Fruit fly (Drosophila melanogaster) whole organism, embryonic: ENCODE measurements around the gene Cp16.

ENCODE experiments used
- ATbp ChIP-seq: fragments of 200-800 bp; sonication (Bioruptor generic); optimal IDR thresholded peaks from 2 replicates; lab custom pipeline; 2017; ENCODE audit warnings: missing biosample characterization, mild to moderate bottlenecking, missing genetic modification characterization, missing genetic modification reagents
- Bgb ChIP-seq: fragments of 200-800 bp; sonication (Bioruptor generic); IDR thresholded peaks from 2 replicates; pipeline ENCODE4 v1.3.6; 2022; ENCODE audit warnings: missing biosample characterization, missing genetic modification characterization; ENCODE audit not compliant: partially characterized antibody
- CG11696 ChIP-seq: fragments of 200-800 bp; sonication (Bioruptor generic); IDR thresholded peaks from 2 replicates; pipeline ENCODE4 v1.3.6; 2022; ENCODE audit warnings: missing biosample characterization, missing genetic modification characterization
- CG12071 ChIP-seq: fragments of 200-800 bp; sonication (Bioruptor generic); optimal IDR thresholded peaks from 3 replicates; lab custom pipeline; 2018; ENCODE audit warnings: missing biosample characterization, mild to moderate bottlenecking, missing genetic modification characterization
- CG13123 ChIP-seq: fragments of 200-800 bp; sonication (Bioruptor generic); optimal IDR thresholded peaks from 2 replicates; lab custom pipeline; 2016; ENCODE audit warnings: missing biosample characterization, missing genetic modification characterization
- CG14860 ChIP-seq: fragments of 200-800 bp; sonication (Bioruptor generic); IDR thresholded peaks from 3 replicates; pipeline ENCODE4 v1.3.6; 2022; ENCODE audit warnings: missing biosample characterization, missing genetic modification characterization; ENCODE audit not compliant: partially characterized antibody
- CG15269 ChIP-seq: fragments of 200-800 bp; sonication (Bioruptor generic); optimal IDR thresholded peaks from 2 replicates; lab custom pipeline; 2018; ENCODE audit warnings: missing biosample characterization, mild to moderate bottlenecking, missing genetic modification characterization, moderate library complexity
- CG17385 ChIP-seq: fragments of 200-800 bp; sonication (Bioruptor generic); optimal IDR thresholded peaks from 3 replicates; lab custom pipeline; 2018; ENCODE audit warnings: missing biosample characterization, mild to moderate bottlenecking, missing genetic modification characterization
- CG2712 ChIP-seq: fragments of 200-800 bp; optimal IDR thresholded peaks from 3 replicates; lab custom pipeline; 2019; ENCODE audit warnings: missing biosample characterization, mild to moderate bottlenecking, missing genetic modification characterization, moderate library complexity
- CG30020 ChIP-seq: fragments of 200-800 bp; optimal IDR thresholded peaks from 2 replicates; lab custom pipeline; 2019; ENCODE audit warnings: missing biosample characterization, mild to moderate bottlenecking, missing genetic modification characterization, moderate library complexity
- CG42726 ChIP-seq: fragments of 200-800 bp; sonication (Bioruptor generic); IDR thresholded peaks from 2 replicates; pipeline ENCODE4 v1.3.6; 2022; ENCODE audit warnings: missing biosample characterization, missing genetic modification characterization; ENCODE audit not compliant: partially characterized antibody
- CG4328 ChIP-seq: fragments of 200-800 bp; sonication (Bioruptor generic); optimal IDR thresholded peaks from 3 replicates; lab custom pipeline; 2017; ENCODE audit warnings: missing biosample characterization, missing genetic modification reagents, missing genetic modification characterization
- CG4360 ChIP-seq: fragments of 200-800 bp; sonication (Bioruptor generic); IDR thresholded peaks from 2 replicates; pipeline ENCODE4 v1.3.6; 2022; ENCODE audit warnings: missing biosample characterization, missing genetic modification characterization
- CG4730 ChIP-seq: fragments of 200-800 bp; sonication (Bioruptor generic); IDR thresholded peaks from 2 replicates; pipeline ENCODE4 v1.3.6; 2022; ENCODE audit warnings: missing biosample characterization, missing genetic modification characterization
- CG6254 ChIP-seq: fragments of 200-800 bp; sonication (Bioruptor generic); optimal IDR thresholded peaks from 3 replicates; lab custom pipeline; 2017; ENCODE audit warnings: mild to moderate bottlenecking, missing biosample characterization, missing genetic modification reagents, missing genetic modification characterization
- CG7786 ChIP-seq: fragments of 200-800 bp; sonication (Bioruptor generic); optimal IDR thresholded peaks from 2 replicates; lab custom pipeline; 2016; ENCODE audit warnings: missing biosample characterization, missing genetic modification characterization
- CG7928 ChIP-seq: fragments of 200-800 bp; sonication (Bioruptor generic); optimal IDR thresholded peaks from 2 replicates; lab custom pipeline; 2017; ENCODE audit warnings: missing biosample characterization, mild to moderate bottlenecking, missing genetic modification characterization
- CG8281 ChIP-seq: fragments of 200-800 bp; sonication (Bioruptor generic); optimal IDR thresholded peaks from 2 replicates; lab custom pipeline; 2018; ENCODE audit warnings: missing biosample characterization, mild to moderate bottlenecking, missing genetic modification characterization, moderate library complexity
- Dbx ChIP-seq: fragments of 200-800 bp; sonication (Bioruptor generic); IDR thresholded peaks from 3 replicates; pipeline ENCODE4 v1.3.6; 2022; ENCODE audit warnings: missing biosample characterization, missing genetic modification characterization
- Elba2 ChIP-seq: fragments of 200-800 bp; sonication (Bioruptor generic); optimal IDR thresholded peaks from 3 replicates; lab custom pipeline; 2016; ENCODE audit warnings: missing biosample characterization, missing genetic modification characterization
- Fer1 ChIP-seq: fragments of 200-800 bp; sonication (Bioruptor generic); optimal IDR thresholded peaks from 2 replicates; lab custom pipeline; 2017; ENCODE audit warnings: missing biosample characterization, mild to moderate bottlenecking, missing genetic modification characterization
- GATAe ChIP-seq: fragments of 200-800 bp; sonication (Bioruptor generic); conservative IDR thresholded peaks from 2 replicates; pipeline ENCODE4 v1.3.6; 2022; ENCODE audit warnings: missing biosample characterization, missing genetic modification characterization
- HHEX ChIP-seq: fragments of 200-800 bp; sonication (Bioruptor generic); optimal IDR thresholded peaks from 3 replicates; lab custom pipeline; 2017; ENCODE audit warnings: missing biosample characterization, mild to moderate bottlenecking, missing genetic modification characterization, missing genetic modification reagents
- HLH4C ChIP-seq: fragments of 200-800 bp; sonication (Bioruptor generic); IDR thresholded peaks from 3 replicates; pipeline ENCODE4 v1.3.6; 2022; ENCODE audit warnings: missing biosample characterization, missing genetic modification characterization; ENCODE audit not compliant: partially characterized antibody
- HLHmδ ChIP-seq: fragments of 200-800 bp; sonication (Bioruptor generic); optimal IDR thresholded peaks from 2 replicates; lab custom pipeline; 2018; ENCODE audit warnings: missing biosample characterization, mild to moderate bottlenecking, missing genetic modification characterization, moderate library complexity
- Max ChIP-seq: fragments of 200-800 bp; sonication (Bioruptor generic); optimal IDR thresholded peaks from 2 replicates; lab custom pipeline; 2016; ENCODE audit warnings: missing biosample characterization, mild to moderate bottlenecking, missing genetic modification characterization
- Med ChIP-seq: fragments of 200-800 bp; sonication (Bioruptor generic); peaks from one replicate; lab custom pipeline; 2016; ENCODE audit warnings: missing biosample characterization, missing genetic modification characterization, mild to moderate bottlenecking, inconsistent platforms, moderate library complexity
- Sry-δ ChIP-seq: fragments of 200-800 bp; sonication (Bioruptor generic); optimal IDR thresholded peaks from 2 replicates; lab custom pipeline; 2016; ENCODE audit warnings: missing biosample characterization, missing genetic modification characterization
- Xbp1 ChIP-seq: fragments of 200-800 bp; sonication (Bioruptor generic); optimal IDR thresholded peaks from 3 replicates; lab custom pipeline; 2016; ENCODE audit warnings: missing biosample characterization, mild to moderate bottlenecking, missing genetic modification characterization
- ase ChIP-seq: fragments of 200-800 bp; sonication (Bioruptor generic); IDR thresholded peaks from 3 replicates; pipeline ENCODE4 v1.3.6; 2022; ENCODE audit warnings: missing biosample characterization, missing genetic modification characterization
- bbx ChIP-seq: fragments of 200-800 bp; sonication (Bioruptor generic); IDR thresholded peaks from 2 replicates; pipeline ENCODE4 v1.3.6; 2022; ENCODE audit warnings: missing biosample characterization, missing genetic modification characterization; ENCODE audit not compliant: partially characterized antibody
- ci ChIP-seq: fragments of 200-800 bp; sonication (Bioruptor generic); IDR thresholded peaks from 3 replicates; pipeline ENCODE4 v1.3.6; 2022; ENCODE audit warnings: missing biosample characterization, missing genetic modification characterization
- en ChIP-seq: fragments of 200-800 bp; sonication (Bioruptor generic); optimal IDR thresholded peaks from 2 replicates; lab custom pipeline; 2016; ENCODE audit warnings: missing biosample characterization, missing genetic modification characterization
- fd64A ChIP-seq: fragments of 200-800 bp; sonication (Bioruptor generic); optimal IDR thresholded peaks from 3 replicates; lab custom pipeline; 2018; ENCODE audit warnings: missing biosample characterization, mild to moderate bottlenecking, missing genetic modification characterization
- her ChIP-seq: fragments of 200-800 bp; sonication (Bioruptor generic); optimal IDR thresholded peaks from 2 replicates; lab custom pipeline; 2016; ENCODE audit warnings: missing biosample characterization, missing genetic modification characterization
- hkb ChIP-seq, 2 experiments: fragments of 200-800 bp in 1 of 2; fragments of >200 bp in 1 of 2; sonication (Bioruptor generic) in 1 of 2; IDR thresholded peaks in 1 of 2; optimal IDR thresholded peaks in 1 of 2; 2 replicates each; pipeline versions ENCODE4 v1.3.6 to Lab custom; 2017 to 2022; ENCODE audit warnings: missing biosample characterization in 1 of 2, missing genetic modification characterization in 1 of 2
- lbe ChIP-seq: fragments of 200-800 bp; sonication (Bioruptor generic); optimal IDR thresholded peaks from 2 replicates; lab custom pipeline; 2016; ENCODE audit warnings: missing biosample characterization, mild to moderate bottlenecking, missing genetic modification characterization
- lov ChIP-seq, 2 experiments: fragments of 200-800 bp in 1 of 2; fragments of >200 bp in 1 of 2; sonication (Bioruptor generic) in 1 of 2; IDR thresholded peaks in 1 of 2; optimal IDR thresholded peaks in 1 of 2; 2 replicates in 1 of 2; 3 replicates in 1 of 2; pipeline versions ENCODE4 v1.3.6 to Lab custom; 2017 to 2022; ENCODE audit warnings: missing biosample characterization in 1 of 2, missing genetic modification characterization in 1 of 2
- mld ChIP-seq: fragments of 200-800 bp; sonication (Bioruptor generic); IDR thresholded peaks from 3 replicates; pipeline ENCODE4 v1.3.6; 2022; ENCODE audit warnings: missing biosample characterization, missing genetic modification characterization; ENCODE audit not compliant: partially characterized antibody
- odd ChIP-seq: fragments of 200-800 bp; sonication (Bioruptor generic); optimal IDR thresholded peaks from 2 replicates; lab custom pipeline; 2017; ENCODE audit warnings: missing biosample characterization, mild to moderate bottlenecking, missing genetic modification characterization
- peb ChIP-seq: fragments of 200-800 bp; sonication (Bioruptor generic); IDR thresholded peaks from 2 replicates; pipeline ENCODE4 v1.3.6; 2022; ENCODE audit warnings: missing biosample characterization, missing genetic modification characterization
- pnt ChIP-seq: fragments of 200-800 bp; sonication (Bioruptor generic); optimal IDR thresholded peaks from 3 replicates; lab custom pipeline; 2016; ENCODE audit warnings: missing biosample characterization, missing genetic modification characterization
- sc ChIP-seq, 3 experiments: fragments of >200 bp in 2 of 3; fragments of 200-800 bp in 1 of 3; sonication (Bioruptor generic) in 1 of 3; optimal IDR thresholded peaks; 2 replicates in 2 of 3; 3 replicates in 1 of 3; lab custom pipeline; 2017; ENCODE audit warnings: mild to moderate bottlenecking in 1 of 3, missing biosample characterization in 1 of 3, missing genetic modification characterization in 1 of 3, missing genetic modification reagents in 1 of 3
- sob ChIP-seq: fragments of 200-800 bp; sonication (Bioruptor generic); IDR thresholded peaks from 2 replicates; pipeline ENCODE4 v1.3.6; 2022; ENCODE audit warnings: missing biosample characterization, missing genetic modification characterization
- tll ChIP-seq, 2 experiments: fragments of 200-800 bp in 1 of 2; fragments of >200 bp in 1 of 2; sonication (Bioruptor generic) in 1 of 2; optimal IDR thresholded peaks; 2 replicates each; lab custom pipeline; 2017 to 2019; ENCODE audit warnings: missing biosample characterization in 2 of 2, missing genetic modification characterization in 2 of 2, mild to moderate bottlenecking in 1 of 2, moderate library complexity in 1 of 2
- tna ChIP-seq: fragments of 200-800 bp; sonication (Bioruptor generic); IDR thresholded peaks from 2 replicates; pipeline ENCODE4 v1.3.6; 2022; ENCODE audit warnings: missing biosample characterization, missing genetic modification characterization; ENCODE audit not compliant: partially characterized antibody
- toy ChIP-seq: fragments of 200-800 bp; sonication (Bioruptor generic); IDR thresholded peaks from 2 replicates; pipeline ENCODE4 v1.3.6; 2022; ENCODE audit warnings: missing biosample characterization, missing genetic modification characterization
- zfh1 ChIP-seq: fragments of 200-800 bp; sonication (Bioruptor generic); IDR thresholded peaks from 3 replicates; pipeline ENCODE4 v1.3.6; 2022; ENCODE audit warnings: missing biosample characterization, missing genetic modification characterization

Cp16 gene

DNA sequence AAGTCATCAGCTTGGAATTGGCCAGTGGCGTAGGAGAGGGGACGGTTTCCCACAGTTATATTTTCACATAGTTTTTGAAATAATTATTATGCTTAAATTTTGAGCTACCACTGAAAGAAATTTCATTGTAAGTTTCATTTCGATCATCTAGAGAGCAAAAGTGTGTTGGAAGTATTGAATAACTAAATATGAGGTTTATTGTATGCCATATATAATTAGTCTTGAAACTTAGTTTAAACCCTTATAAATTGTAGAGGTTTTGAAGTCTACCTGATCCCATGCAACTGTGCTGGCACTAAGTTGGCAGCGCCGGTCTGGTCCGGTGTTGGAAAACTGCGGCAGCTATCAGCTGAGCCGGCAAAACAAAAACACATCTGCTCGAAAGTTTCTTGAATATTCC, 10.6 kb upstream of the Cp16 start, which contains the start of the genes CG32022 and CG6511 (continued):
- TF ChIP-seq CG2712 (tag; lab: Kevin White, UChicago) (peak; percentile 97), CG7928 (GFP tag; lab: Kevin White, UChicago) (peak; percentile 78), Dbx (GFP tag; lab: Robert Waterston, UW) (peak; percentile 97), her (GFP tag; lab: Kevin White, UChicago) (peak; percentile 93), Sry-δ (GFP tag; lab: Kevin White, UChicago) (peak; percentile 73), tll (GFP tag; optimal IDR thresholded peaks at IDR 0.05; lab: Kevin White, UChicago) (peak; percentile 97), HHEX (GFP tag; lab: Kevin White, UChicago) (peak; percentile 96), CG17385 (peak; percentile 92), CG15269 (peak; percentile 97), CG42726 (GFP tag; lab: Robert Waterston, UW) (no peak), Fer1 (peak; percentile 97), CG12071 (peak; percentile 89), CG30020 (tag; lab: Kevin White, UChicago) (peak; percentile 86), lbe (GFP tag; lab: Kevin White, UChicago) (peak; percentile 91), mld (GFP tag; lab: Robert Waterston, UW) (no peak), odd (GFP tag; lab: Kevin White, UChicago) (no peak), CG4730 (GFP tag; lab: Robert Waterston, UW) (peak; percentile 91), CG14860 (GFP tag; lab: Robert Waterston, UW) (no peak), bbx (GFP tag; lab: Robert Waterston, UW) (no peak), hkb (optimal IDR thresholded peaks at IDR 0.05; lab: Kevin White, UChicago) (peak; percentile 48), hkb (GFP tag; IDR thresholded peaks at IDR 0.05; lab: Robert Waterston, UW) (peak; percentile 95), ase (peak; percentile 93), lov (optimal IDR thresholded peaks at IDR 0.05; lab: Kevin White, UChicago) (no peak), lov (GFP tag; IDR thresholded peaks at IDR 0.05; lab: Robert Waterston, UW) (peak; percentile 84; the same call in 2 of the 3 replicates), toy (GFP tag; lab: Robert Waterston, UW) (peak; percentile 90), ATbp (GFP tag; lab: Kevin White, UChicago) (peak; percentile 91), Xbp1 (GFP tag; lab: Kevin White, UChicago) (peak; percentile 98), fd64A (GFP tag; lab: Kevin White, UChicago) (peak; percentile 63), Med (GFP tag; lab: Kevin White, UChicago) (peak; percentile 99), tna (GFP tag; lab: Robert Waterston, UW) (no peak), Elba2 (GFP tag; lab: Kevin White, UChicago) (peak; percentile 87), CG8281 (tag; lab: Kevin White, UChicago) (peak; percentile 88), peb (GFP tag; lab: Robert Waterston, UW) (peak; percentile 93), sc (optimal IDR thresholded peaks at IDR 0.05; lab: Kevin White, UChicago) (no peak), sc (GFP tag; optimal IDR thresholded peaks at IDR 0.05; lab: Kevin White, UChicago) (peak; percentile 93), en (GFP tag; lab: Kevin White, UChicago) (peak; percentile 91), CG6254 (GFP tag; lab: Kevin White, UChicago) (peak; percentile 82), Bgb (no peak), CG7786 (GFP tag; lab: Kevin White, UChicago) (peak; percentile 98), ci (peak; percentile 93), Max (GFP tag; lab: Kevin White, UChicago) (peak; percentile 94), HLHmδ (GFP tag; lab: Kevin White, UChicago) (no peak), pnt (GFP tag; lab: Kevin White, UChicago) (peak; percentile 98), zfh1 (peak; percentile 94), HLH4C (no peak), sob (GFP tag; lab: Robert Waterston, UW) (peak; percentile 98), CG4360 (GFP tag; lab: Robert Waterston, UW) (peak; percentile 55), GATAe (GFP tag; lab: Robert Waterston, UW) (peak; percentile 89), CG4328 (GFP tag; lab: Kevin White, UChicago) (peak; percentile 97), CG13123 (GFP tag; lab: Kevin White, UChicago) (peak; percentile 94), CG11696 (GFP tag; lab: Robert Waterston, UW) (peak; percentile 86)
